Fruit fly (Drosophila melanogaster) whole organism, wandering third instar larva: Measurements from ENCODE around the gene GatB.

ENCODE experiments used
- Abd-B ChIP-seq: fragments of >200 bp; optimal IDR thresholded peaks from 2 replicates; lab custom pipeline; 2017; ENCODE audit warnings: missing biosample characterization, missing genetic modification characterization
- CG32264 ChIP-seq: fragments of 200-800 bp; sonication (Bioruptor generic); optimal IDR thresholded peaks from 2 replicates; lab custom pipeline; 2016; ENCODE audit warnings: missing biosample characterization, missing genetic modification characterization
- CG9705 ChIP-seq: fragments of 200-800 bp; sonication (Bioruptor generic); optimal IDR thresholded peaks from 2 replicates; lab custom pipeline; 2018; ENCODE audit warnings: missing biosample characterization, mild to moderate bottlenecking, missing genetic modification characterization
- CrebA ChIP-seq: fragments of 200-800 bp; sonication (Bioruptor generic); optimal IDR thresholded peaks from 2 replicates; lab custom pipeline; 2016; ENCODE audit warnings: missing biosample characterization, mild to moderate bottlenecking, missing genetic modification characterization, borderline replicate concordance
- Dfd ChIP-seq: fragments of >200 bp; optimal IDR thresholded peaks from 2 replicates; lab custom pipeline; 2017; ENCODE audit warnings: missing biosample characterization, missing genetic modification characterization
- Dif ChIP-seq: fragments of 200-275, 200-300 bp; sonication (Bioruptor generic); optimal IDR thresholded peaks from 2 replicates; lab custom pipeline; 2018; ENCODE audit warnings: missing biosample characterization, missing genetic modification characterization; ENCODE audit not compliant: partially characterized antibody
- GATAd ChIP-seq: sonication (Bioruptor generic); optimal IDR thresholded peaks from 2 replicates; lab custom pipeline; 2016; ENCODE audit warnings: missing biosample characterization, missing genetic modification characterization
- HLH106 ChIP-seq: fragments of 200-800 bp; optimal IDR thresholded peaks from 3 replicates; lab custom pipeline; 2019; ENCODE audit warnings: missing biosample characterization, mild to moderate bottlenecking, missing genetic modification characterization, moderate library complexity
- Hnf4 ChIP-seq: fragments of 200-800 bp; sonication (Bioruptor generic); optimal IDR thresholded peaks from 2 replicates; lab custom pipeline; 2016; ENCODE audit warnings: missing biosample characterization, mild to moderate bottlenecking, missing genetic modification characterization
- Hr78 ChIP-seq: fragments of >200 bp; optimal IDR thresholded peaks from 2 replicates; lab custom pipeline; 2017; ENCODE audit warnings: missing biosample characterization, missing genetic modification characterization
- Hr83 ChIP-seq: fragments of 200-300 bp; sonication (Bioruptor generic); optimal IDR thresholded peaks from 2 replicates; lab custom pipeline; 2016; ENCODE audit warnings: missing biosample characterization, mild to moderate bottlenecking, missing genetic modification characterization, moderate library complexity; ENCODE audit not compliant: poor library complexity, severe bottlenecking
- Jra ChIP-seq: sonication (Bioruptor generic); optimal IDR thresholded peaks from 2 replicates; lab custom pipeline; 2016; ENCODE audit warnings: missing biosample characterization, missing genetic modification characterization
- Mio ChIP-seq: sonication (Bioruptor generic); optimal IDR thresholded peaks from 2 replicates; lab custom pipeline; 2016; ENCODE audit warnings: missing biosample characterization, missing genetic modification characterization
- Myc ChIP-seq: fragments of >200 bp; optimal IDR thresholded peaks from 2 replicates; lab custom pipeline; 2017
- N ChIP-seq: fragments of >200 bp; optimal IDR thresholded peaks from 2 replicates; lab custom pipeline; 2018; ENCODE audit warnings: missing biosample characterization, missing external identifiers, missing genetic modification characterization
- OdsH ChIP-seq: fragments of 200-800 bp; sonication (Bioruptor generic); optimal IDR thresholded peaks from 2 replicates; lab custom pipeline; 2016; ENCODE audit warnings: missing biosample characterization, mild to moderate bottlenecking, missing genetic modification characterization
- Rel ChIP-seq, 2 experiments: fragments of 200-800 bp; sonication (Bioruptor generic) in 1 of 2; optimal IDR thresholded peaks; 2 replicates in 1 of 2; 3 replicates in 1 of 2; lab custom pipeline; 2016 to 2019; ENCODE audit warnings: mild to moderate bottlenecking in 2 of 2, missing biosample characterization in 2 of 2, missing genetic modification characterization in 2 of 2, moderate library complexity in 1 of 2
- Sp1 ChIP-seq: fragments of 200-800 bp; sonication (Bioruptor generic); optimal IDR thresholded peaks from 3 replicates; lab custom pipeline; 2019; ENCODE audit warnings: missing biosample characterization, mild to moderate bottlenecking, missing genetic modification characterization, moderate library complexity
- Vsx2 ChIP-seq: fragments of 200-300, 225-300 bp; sonication (Bioruptor generic); optimal IDR thresholded peaks from 2 replicates; lab custom pipeline; 2018; ENCODE audit warnings: missing biosample characterization, missing genetic modification characterization; ENCODE audit not compliant: partially characterized antibody
- br ChIP-seq: fragments of 200-800 bp; sonication (Bioruptor generic); optimal IDR thresholded peaks from 2 replicates; lab custom pipeline; 2016; ENCODE audit warnings: missing biosample characterization, missing genetic modification characterization
- brk ChIP-seq: fragments of 200-800 bp; sonication (Bioruptor generic); optimal IDR thresholded peaks from 2 replicates; lab custom pipeline; 2016; ENCODE audit warnings: missing biosample characterization, mild to moderate bottlenecking, missing genetic modification characterization
- dl ChIP-seq, 2 experiments: fragments of 175-275, 200-275 bp in 1 of 2; fragments of 200-275 bp in 1 of 2; sonication (Bioruptor generic); optimal IDR thresholded peaks; lab custom pipeline; 2018; ENCODE audit warnings: mild to moderate bottlenecking in 2 of 2, missing biosample characterization in 2 of 2, missing genetic modification characterization in 2 of 2, moderate library complexity in 2 of 2; ENCODE audit not compliant: partially characterized antibody in 2 of 2, insufficient read depth in 1 of 2
- dmrt93B ChIP-seq: fragments of 200-800 bp; sonication (Bioruptor generic); optimal IDR thresholded peaks from 2 replicates; lab custom pipeline; 2018; ENCODE audit warnings: missing biosample characterization, mild to moderate bottlenecking, missing genetic modification characterization
- dsf ChIP-seq: sonication (Bioruptor generic); optimal IDR thresholded peaks from 2 replicates; lab custom pipeline; 2016; ENCODE audit warnings: missing biosample characterization, missing genetic modification characterization, borderline replicate concordance
- ey ChIP-seq: fragments of 200-800 bp; sonication (Bioruptor generic); optimal IDR thresholded peaks from 2 replicates; lab custom pipeline; 2016; ENCODE audit warnings: missing biosample characterization, missing genetic modification characterization
- foxo ChIP-seq, 2 experiments: fragments of 200-800 bp; sonication (Bioruptor generic); optimal IDR thresholded peaks; 2 replicates in 1 of 2; 3 replicates in 1 of 2; lab custom pipeline; 2016 to 2017; ENCODE audit warnings: missing biosample characterization in 2 of 2, missing genetic modification characterization in 2 of 2
- fru ChIP-seq: fragments of 200-800 bp; sonication (Bioruptor generic); optimal IDR thresholded peaks from 3 replicates; lab custom pipeline; 2016; ENCODE audit warnings: missing biosample characterization, mild to moderate bottlenecking, missing genetic modification characterization
- h ChIP-seq: fragments of 200-800 bp; sonication (Bioruptor generic); optimal IDR thresholded peaks from 3 replicates; lab custom pipeline; 2016; ENCODE audit warnings: missing biosample characterization, mild to moderate bottlenecking, missing genetic modification characterization
- jim ChIP-seq: fragments of 175-275, 200-325 bp; sonication (Bioruptor generic); optimal IDR thresholded peaks from 2 replicates; lab custom pipeline; 2016; ENCODE audit warnings: missing biosample characterization, mild to moderate bottlenecking, missing genetic modification characterization
- lola ChIP-seq: fragments of >200 bp; optimal IDR thresholded peaks from 2 replicates; lab custom pipeline; 2017; ENCODE audit warnings: missing biosample characterization, missing genetic modification characterization
- pan ChIP-seq: fragments of >200 bp; optimal IDR thresholded peaks from 2 replicates; lab custom pipeline; 2017
- psq ChIP-seq: fragments of 200-800 bp; sonication (Bioruptor generic); optimal IDR thresholded peaks from 3 replicates; lab custom pipeline; 2017; ENCODE audit warnings: missing biosample characterization, mild to moderate bottlenecking, missing genetic modification characterization, moderate library complexity
- rgr ChIP-seq: fragments of 200-800 bp; sonication (Bioruptor generic); optimal IDR thresholded peaks from 3 replicates; lab custom pipeline; 2016; ENCODE audit warnings: missing biosample characterization, mild to moderate bottlenecking, missing genetic modification characterization
- sage ChIP-seq: fragments of 200-800 bp; sonication (Bioruptor generic); optimal IDR thresholded peaks from 2 replicates; lab custom pipeline; 2016; ENCODE audit warnings: missing biosample characterization, mild to moderate bottlenecking, missing genetic modification characterization
- sv ChIP-seq: fragments of 200-800 bp; sonication (Bioruptor generic); optimal IDR thresholded peaks from 3 replicates; lab custom pipeline; 2016; ENCODE audit warnings: missing biosample characterization, missing genetic modification characterization
- tai ChIP-seq: sonication (Bioruptor generic); optimal IDR thresholded peaks from 2 replicates; lab custom pipeline; 2016; ENCODE audit warnings: missing biosample characterization, missing genetic modification characterization
- usp ChIP-seq: fragments of >200 bp; optimal IDR thresholded peaks from 2 replicates; lab custom pipeline; 2017; ENCODE audit warnings: missing biosample characterization, missing genetic modification characterization
- woc ChIP-seq: sonication (Bioruptor generic); optimal IDR thresholded peaks from 2 replicates; lab custom pipeline; 2016; ENCODE audit warnings: missing biosample characterization, mild to moderate bottlenecking, missing genetic modification characterization

GatB gene

DNA sequence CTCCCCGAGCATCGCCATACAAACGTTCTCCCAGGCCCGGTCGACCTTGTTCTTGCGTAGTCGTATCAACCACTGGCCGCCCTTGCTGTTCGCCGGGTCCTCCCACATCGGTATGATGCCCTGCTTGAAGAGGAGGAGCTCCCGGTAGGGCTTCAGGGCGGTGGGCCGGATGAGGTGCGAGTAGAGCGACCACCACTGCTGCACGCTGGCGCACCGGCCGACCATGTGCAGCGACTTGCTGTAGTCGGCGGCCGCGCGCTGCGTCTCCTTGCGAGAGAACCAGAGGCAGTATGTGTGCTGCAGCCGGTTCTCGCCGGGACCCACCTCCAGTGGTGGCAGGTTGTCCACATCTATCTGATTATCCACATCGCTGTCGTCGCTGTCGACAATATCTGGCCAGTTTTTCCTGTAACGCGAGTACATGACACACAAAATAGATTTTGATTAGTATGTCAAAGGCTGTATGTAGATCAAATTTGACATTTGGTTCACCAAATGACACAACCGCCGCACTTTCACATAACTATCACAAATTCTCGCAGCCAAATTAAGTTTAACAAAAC is 23.1 kb downstream of the GatB start, which contains the start of gene CG10694:
TSS of gene CG10694 (plus strand) at position 513 of the 563 bp plus-strand sequence.
- TF ChIP-seq Hr78 (GFP tag; lab: Kevin White, UChicago) (no peak), Sp1 (GFP tag; lab: Kevin White, UChicago) (no peak), GATAd (GFP tag; lab: Kevin White, UChicago) (no peak), h (GFP tag; lab: Kevin White, UChicago) (no peak), rgr (GFP tag; lab: Kevin White, UChicago) (no peak), usp (no peak), ey (GFP tag; lab: Kevin White, UChicago) (no peak), OdsH (no peak), fru (GFP tag; lab: Kevin White, UChicago) (no peak), dl (GFP tag; optimal IDR thresholded peaks at IDR 0.05; lab: Kevin White, UChicago; ENCODE audit: insufficient read depth in 1 of 2, partially characterized antibody in 2 of 2) (no peak), Mio (GFP tag; lab: Kevin White, UChicago) (no peak)
- TF ChIP-seq, all 38 proteins: peak for 0

DNA sequence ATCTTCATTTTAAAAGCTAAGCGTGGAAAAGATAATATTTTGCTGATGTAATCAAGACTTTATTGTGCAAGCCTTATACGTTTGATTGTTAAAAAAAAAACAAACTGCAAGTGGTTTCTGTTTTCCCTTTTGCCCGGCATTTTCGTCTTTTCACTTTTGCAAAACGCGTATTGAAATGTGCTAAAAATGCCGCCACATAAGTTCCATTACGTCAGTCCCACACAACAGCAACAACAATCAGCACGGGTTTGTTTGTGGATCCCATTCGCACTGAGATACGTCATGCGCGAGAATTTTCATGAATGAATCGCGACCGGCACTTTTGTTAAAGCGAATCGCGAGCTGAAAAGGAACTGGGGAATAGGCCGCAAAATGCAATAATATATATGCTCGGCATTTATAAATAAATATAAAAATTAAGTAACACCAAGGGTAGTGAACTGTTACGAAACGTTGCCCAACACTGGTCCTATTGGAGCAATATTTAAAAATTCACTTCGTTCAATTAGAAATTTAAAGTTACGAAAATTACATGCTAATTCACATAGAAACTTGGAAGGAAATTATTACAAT is 23.9 kb downstream of the GatB start:
- no peak for TF ChIP-seq N (GFP tag; lab: Kevin White, UChicago)
- TF ChIP-seq Vsx2 (GFP tag; lab: Kevin White, UChicago), result no peak
- peak; percentile 49 for TF ChIP-seq sage (GFP tag; lab: Kevin White, UChicago)
- no peak for TF ChIP-seq pan (lab: Kevin White, UChicago)
- TF ChIP-seq tai, result no peak
- no peak for TF ChIP-seq CG9705
- peak; percentile 7 to 77 for TF ChIP-seq foxo (GFP tag; optimal IDR thresholded peaks at IDR 0.05; lab: Kevin White, UChicago)
- no peak for TF ChIP-seq Abd-B (GFP tag; lab: Kevin White, UChicago)
- TF ChIP-seq brk (GFP tag; lab: Kevin White, UChicago), result peak; percentile 86
- peak; percentile 44 for TF ChIP-seq HLH106 (tag; lab: Kevin White, UChicago)
- TF ChIP-seq h (GFP tag; lab: Kevin White, UChicago), result peak; percentile 84
- TF ChIP-seq Hr83 (GFP tag; lab: Kevin White, UChicago), result peak; percentile 39
- TF ChIP-seq psq, result no peak
- no peak for TF ChIP-seq dl (GFP tag; optimal IDR thresholded peaks at IDR 0.05; lab: Kevin White, UChicago; ENCODE audit: insufficient read depth in 1 of 2, partially characterized antibody in 2 of 2)
- peak; percentile 24 for TF ChIP-seq CG32264 (GFP tag; lab: Kevin White, UChicago)
- TF ChIP-seq usp, result no peak
- peak; percentile 74 for TF ChIP-seq Jra (GFP tag; lab: Kevin White, UChicago)
- TF ChIP-seq dmrt93B, result no peak
- TF ChIP-seq sv (GFP tag; lab: Kevin White, UChicago), result peak; percentile 43
- TF ChIP-seq Hr78 (GFP tag; lab: Kevin White, UChicago), result no peak
- TF ChIP-seq OdsH, result peak; percentile 71
- no peak for TF ChIP-seq Myc (lab: Kevin White, UChicago)
- TF ChIP-seq Dif (GFP tag; lab: Kevin White, UChicago), result no peak
- TF ChIP-seq Dfd, result no peak
- TF ChIP-seq ey (GFP tag; lab: Kevin White, UChicago), result peak; percentile 59
- TF ChIP-seq br (GFP tag; lab: Kevin White, UChicago), result peak; percentile 78
- TF ChIP-seq GATAd (GFP tag; lab: Kevin White, UChicago), result no peak
- TF ChIP-seq woc (GFP tag; lab: Kevin White, UChicago), result peak; percentile 47
- peak; percentile 73 for TF ChIP-seq fru (GFP tag; lab: Kevin White, UChicago)
- TF ChIP-seq Mio (GFP tag; lab: Kevin White, UChicago), result no peak
- TF ChIP-seq dsf, result peak; percentile 9
- no peak for TF ChIP-seq lola
- TF ChIP-seq Rel (GFP tag; optimal IDR thresholded peaks at IDR 0.05; lab: Kevin White, UChicago), result no peak
- TF ChIP-seq Rel (tag; optimal IDR thresholded peaks at IDR 0.05; lab: Kevin White, UChicago), result peak; percentile 33
- TF ChIP-seq jim (GFP tag; lab: Kevin White, UChicago), result no peak
- TF ChIP-seq CrebA, result no peak
- peak; percentile 72 for TF ChIP-seq Hnf4
- TF ChIP-seq rgr (GFP tag; lab: Kevin White, UChicago), result peak; percentile 75
- peak; percentile 37 for TF ChIP-seq Sp1 (GFP tag; lab: Kevin White, UChicago)
